Worm (Caenorhabditis elegans) whole organism, early embryonic: ENCODE measurements around the gene F28A12.10.

Source experiments
- B0310.2 ChIP-seq: sonication (generic microtip); optimal IDR thresholded peaks from 2 replicates; lab custom pipeline; 2016; ENCODE audit warnings: mild to moderate bottlenecking, missing genetic modification characterization, missing compliant biosample characterization
- F13C5.2 ChIP-seq: sonication (generic microtip); optimal IDR thresholded peaks from 2 replicates; lab custom pipeline; 2017; ENCODE audit warnings: mild to moderate bottlenecking, missing genetic modification characterization, inconsistent platforms, missing compliant biosample characterization
- aly-1 ChIP-seq: sonication (generic microtip); optimal IDR thresholded peaks from 2 replicates; lab custom pipeline; 2016; ENCODE audit warnings: missing genetic modification characterization, missing compliant biosample characterization
- ama-1 ChIP-seq: fragments of 150-350 bp; optimal IDR thresholded peaks from 2 replicates; lab custom pipeline; 2014
- ceh-13 ChIP-seq: fragments of 200-800 bp; sonication (Bioruptor generic); optimal IDR thresholded peaks from 2 replicates; lab custom pipeline; 2018; ENCODE audit warnings: mild to moderate bottlenecking, missing genetic modification characterization, missing compliant biosample characterization
- ceh-36 ChIP-seq: sonication (generic microtip); optimal IDR thresholded peaks from 2 replicates; lab custom pipeline; 2016; ENCODE audit warnings: missing genetic modification characterization, inconsistent platforms, missing compliant biosample characterization
- ets-7 ChIP-seq: sonication (generic microtip); optimal IDR thresholded peaks from 2 replicates; lab custom pipeline; 2016; ENCODE audit warnings: missing genotype, missing genetic modification characterization, missing compliant biosample characterization
- flt-1 ChIP-seq: fragments of 200-800 bp; sonication (Bioruptor generic); IDR thresholded peaks from 2 replicates; pipeline ENCODE4 v1.3.6; 2022; ENCODE audit warnings: missing genetic modification characterization, missing compliant biosample characterization
- hmbx-1 ChIP-seq: sonication (generic microtip); optimal IDR thresholded peaks from 2 replicates; lab custom pipeline; 2016; ENCODE audit warnings: mild to moderate bottlenecking, missing genetic modification characterization, missing compliant biosample characterization
- hmg-4 ChIP-seq: fragments of 200-800 bp; sonication (Bioruptor generic); optimal IDR thresholded peaks from 2 replicates; lab custom pipeline; 2018; ENCODE audit warnings: mild to moderate bottlenecking, missing genetic modification characterization, missing compliant biosample characterization
- pes-1 ChIP-seq: fragments of 200-800 bp; sonication (Bioruptor generic); IDR thresholded peaks from 2 replicates; pipeline ENCODE4 v1.3.6; 2022; ENCODE audit warnings: missing genetic modification reagents, missing genetic modification characterization, missing compliant biosample characterization
- scrt-1 ChIP-seq: fragments of 200-800 bp; sonication (Bioruptor generic); IDR thresholded peaks from 2 replicates; pipeline ENCODE4 v1.3.6; 2022; ENCODE audit warnings: missing genetic modification characterization, missing compliant biosample characterization
- tbx-11 ChIP-seq: fragments of 200-800 bp; sonication (Bioruptor generic); IDR thresholded peaks from 2 replicates; pipeline ENCODE4 v1.3.6; 2022; ENCODE audit warnings: missing genetic modification characterization, missing compliant biosample characterization
- tra-4 ChIP-seq: sonication (generic microtip); optimal IDR thresholded peaks from 2 replicates; lab custom pipeline; 2017; ENCODE audit warnings: missing genetic modification characterization, missing compliant biosample characterization

DNA sequence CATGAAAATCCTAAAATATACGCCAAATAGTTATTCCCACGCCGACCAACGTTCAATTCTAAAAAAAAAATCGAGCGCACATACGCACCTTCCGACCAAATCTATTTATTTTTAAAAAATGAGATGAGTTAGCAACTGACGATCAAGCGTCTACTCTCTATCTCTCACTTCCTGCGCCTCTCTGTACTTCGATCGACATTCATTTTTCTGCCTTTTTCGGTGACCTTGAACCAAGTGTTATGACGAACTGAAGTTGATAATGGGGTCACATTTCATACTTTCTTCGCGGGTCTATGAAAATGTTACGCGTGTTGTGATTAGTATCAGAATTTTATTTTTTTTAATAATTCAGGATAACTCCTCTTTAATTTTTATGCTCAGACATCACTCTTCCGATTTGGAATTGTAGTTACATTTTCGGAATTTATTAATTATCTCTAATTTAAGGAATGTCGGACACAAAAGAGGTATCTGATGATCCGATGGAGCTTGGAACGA, 30.2 kb downstream of the F28A12.10 start, which contains the start of gene smk-1:
- no peak for TF ChIP-seq ama-1 (lab: Kevin White, UChicago)
- no peak for TF ChIP-seq hmbx-1 (tag; lab: Kevin White, UChicago)
- no peak for TF ChIP-seq ceh-36 (tag; lab: Kevin White, UChicago)
- TF ChIP-seq ceh-13: no peak
- no peak for TF ChIP-seq tbx-11 (GFP tag; lab: Robert Waterston, UW)
- no peak for TF ChIP-seq tra-4 (tag; lab: Kevin White, UChicago)
- no peak for TF ChIP-seq hmg-4 (GFP tag; lab: Kevin White, UChicago)
- TF ChIP-seq scrt-1 (GFP tag; lab: Robert Waterston, UW): no peak
- TF ChIP-seq flt-1 (GFP tag; lab: Robert Waterston, UW): no peak
- TF ChIP-seq aly-1 (tag; lab: Kevin White, UChicago): no peak
- TF ChIP-seq pes-1: no peak
- TF ChIP-seq B0310.2 (tag; lab: Kevin White, UChicago): no peak
- TF ChIP-seq ets-7: no peak
- no peak for TF ChIP-seq F13C5.2 (tag; lab: Kevin White, UChicago)
